Fruit fly (Drosophila melanogaster) whole organism, prepupa: ENCODE data around the gene Cyp12a4.

ENCODE experiments used
- Blimp-1 ChIP-seq: fragments of 200-800 bp; sonication (Bioruptor generic); optimal IDR thresholded peaks from 3 replicates; lab custom pipeline; 2017; ENCODE audit warnings: missing biosample characterization, missing genetic modification characterization, mild to moderate bottlenecking, moderate library complexity, missing genetic modification reagents
- CG6854 ChIP-seq: fragments of 200-800 bp; sonication (Bioruptor generic); optimal IDR thresholded peaks from 2 replicates; lab custom pipeline; 2017; ENCODE audit warnings: missing biosample characterization, mild to moderate bottlenecking, missing genetic modification characterization
- Ets21C ChIP-seq: fragments of 200-800 bp; sonication (Bioruptor generic); optimal IDR thresholded peaks from 3 replicates; lab custom pipeline; 2016; ENCODE audit warnings: missing biosample characterization, missing genetic modification characterization
- Hr39 ChIP-seq: fragments of 200-800 bp; sonication (Bioruptor generic); optimal IDR thresholded peaks from 2 replicates; lab custom pipeline; 2016; ENCODE audit warnings: missing biosample characterization, missing genetic modification characterization
- OdsH ChIP-seq: fragments of 200-800 bp; sonication (Bioruptor generic); optimal IDR thresholded peaks from 3 replicates; lab custom pipeline; 2016; ENCODE audit warnings: missing biosample characterization, missing genetic modification characterization
- achi ChIP-seq: fragments of 200-800 bp; sonication (Bioruptor generic); optimal IDR thresholded peaks from 3 replicates; lab custom pipeline; 2016; ENCODE audit warnings: missing biosample characterization, missing genetic modification characterization
- acj6 ChIP-seq: fragments of 200-800 bp; sonication (Bioruptor generic); optimal IDR thresholded peaks from 3 replicates; lab custom pipeline; 2016; ENCODE audit warnings: missing biosample characterization, missing genetic modification characterization
- fd59A ChIP-seq: fragments of 200-800 bp; sonication (Bioruptor generic); optimal IDR thresholded peaks from 2 replicates; lab custom pipeline; 2017; ENCODE audit warnings: missing biosample characterization, mild to moderate bottlenecking, missing genetic modification characterization, missing genetic modification reagents

DNA sequence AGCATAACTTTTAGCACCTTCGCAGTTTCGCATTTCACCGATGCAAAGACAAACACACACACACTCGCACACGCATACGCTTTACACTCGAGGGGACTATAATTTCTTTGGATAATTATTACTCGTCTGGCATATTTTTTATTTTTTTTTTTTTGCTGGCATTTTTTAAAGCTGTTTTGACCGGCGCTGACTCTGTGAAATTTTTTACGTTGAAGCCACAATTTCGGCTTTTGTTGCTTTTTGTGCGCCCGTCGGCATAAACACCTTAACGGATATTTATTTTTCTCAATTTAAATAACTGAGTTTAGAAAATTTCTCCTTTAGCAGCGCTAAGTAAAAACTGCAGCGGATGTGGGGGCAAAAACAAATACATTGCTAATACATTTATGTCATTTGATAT, 36.7 kb upstream of the Cyp12a4 start:
- TF ChIP-seq acj6 (no peak), CG6854 (GFP tag; lab: Kevin White, UChicago) (no peak), achi (GFP tag; lab: Kevin White, UChicago) (no peak), Blimp-1 (GFP tag; lab: Kevin White, UChicago) (no peak), OdsH (GFP tag; lab: Kevin White, UChicago) (no peak), fd59A (GFP tag; lab: Kevin White, UChicago) (no peak), Ets21C (GFP tag; lab: Kevin White, UChicago) (no peak), Hr39 (no peak)
